Worm (Caenorhabditis elegans) whole organism, L2 larva: ENCODE measurements around the gene ZK899.2.
A peak's percentile ranks its signal among the peaks of the same experiment; 100 is the strongest.
"Not testable (repeated sequence)": the region's sequence is repeated elsewhere in the genome, so short reads cannot be mapped to it uniquely, and the experiment has no call there.

Source experiments
- C34F6.9 ChIP-seq: fragments of 150-350 bp; optimal IDR thresholded peaks from 2 replicates; lab custom pipeline; 2014; ENCODE audit warnings: missing biosample characterization, missing genetic modification characterization
- F13H6.1 ChIP-seq: sonication (generic microtip); optimal IDR thresholded peaks from 2 replicates; lab custom pipeline; 2016; ENCODE audit warnings: missing genetic modification characterization, missing compliant biosample characterization
- Y55F3AM.14 ChIP-seq: fragments of 200-800 bp; sonication (Bioruptor generic); optimal IDR thresholded peaks from 2 replicates; lab custom pipeline; 2018; ENCODE audit warnings: mild to moderate bottlenecking, missing genetic modification characterization, missing compliant biosample characterization
- ZK546.5 ChIP-seq: sonication (generic microtip); optimal IDR thresholded peaks from 2 replicates; lab custom pipeline; 2017; ENCODE audit warnings: missing biosample characterization, missing genetic modification characterization
- alr-1 ChIP-seq: fragments of 150-350 bp; optimal IDR thresholded peaks from 2 replicates; lab custom pipeline; 2014; ENCODE audit warnings: missing biosample characterization, missing genetic modification characterization
- blmp-1 ChIP-seq: sonication (generic microtip); optimal IDR thresholded peaks from 2 replicates; lab custom pipeline; 2017; ENCODE audit warnings: missing genetic modification characterization, mild to moderate bottlenecking, missing compliant biosample characterization, antibody characterized with exemption, moderate library complexity; ENCODE audit not compliant: insufficient read depth
- ceh-16 ChIP-seq: fragments of 150-350 bp; optimal IDR thresholded peaks from 2 replicates; lab custom pipeline; 2014; ENCODE audit warnings: missing biosample characterization, missing genetic modification characterization
- dmd-4 ChIP-seq: sonication (generic microtip); optimal IDR thresholded peaks from 2 replicates; lab custom pipeline; 2017; ENCODE audit warnings: missing biosample characterization, missing genetic modification characterization
- egl-27 ChIP-seq: sonication (generic microtip); optimal IDR thresholded peaks from 3 replicates; lab custom pipeline; 2017; ENCODE audit warnings: missing biosample characterization, missing genetic modification reagents, missing genetic modification characterization
- elt-1 ChIP-seq: fragments of 150-350 bp; optimal IDR thresholded peaks from 2 replicates; lab custom pipeline; 2014; ENCODE audit warnings: missing biosample characterization, missing genetic modification characterization
- elt-3 ChIP-seq: sonication (generic microtip); optimal IDR thresholded peaks from 2 replicates; lab custom pipeline; 2017; ENCODE audit warnings: missing biosample characterization, missing genetic modification characterization
- fos-1 ChIP-seq: fragments of 150-350 bp; optimal IDR thresholded peaks from 2 replicates; lab custom pipeline; 2014; ENCODE audit warnings: missing biosample characterization, missing genetic modification characterization
- gmeb-1 ChIP-seq: fragments of 150-350 bp; optimal IDR thresholded peaks from 2 replicates; lab custom pipeline; 2014; ENCODE audit warnings: missing biosample characterization, missing genetic modification characterization
- lin-11 ChIP-seq: fragments of 150-350 bp; sonication (generic microtip); optimal IDR thresholded peaks from 2 replicates; lab custom pipeline; 2014; ENCODE audit warnings: missing biosample characterization, missing genetic modification characterization, inconsistent platforms, mixed read lengths
- lin-13 ChIP-seq: fragments of 150-350 bp; optimal IDR thresholded peaks from 2 replicates; lab custom pipeline; 2014; ENCODE audit warnings: missing biosample characterization, missing genetic modification reagents, missing genetic modification characterization
- lsy-2 ChIP-seq, 2 experiments: fragments of 150-350 bp in 1 of 2; sonication (generic microtip) in 1 of 2; optimal IDR thresholded peaks; 2 replicates each; lab custom pipeline; 2014 to 2017; ENCODE audit warnings: missing biosample characterization in 2 of 2, missing genetic modification characterization in 2 of 2
- nhr-129 ChIP-seq: fragments of 150-350 bp; optimal IDR thresholded peaks from 2 replicates; lab custom pipeline; 2014; ENCODE audit warnings: missing biosample characterization, missing genetic modification characterization
- nhr-23 ChIP-seq: fragments of 150-350 bp; optimal IDR thresholded peaks from 2 replicates; lab custom pipeline; 2014; ENCODE audit warnings: missing biosample characterization, missing genetic modification reagents, missing genetic modification characterization
- nhr-25 ChIP-seq: fragments of 150-350 bp; sonication (generic microtip); optimal IDR thresholded peaks from 3 replicates; lab custom pipeline; 2014; ENCODE audit warnings: missing biosample characterization, missing genetic modification characterization
- nhr-6 ChIP-seq: fragments of 150-350 bp; optimal IDR thresholded peaks from 2 replicates; lab custom pipeline; 2014; ENCODE audit warnings: missing biosample characterization, missing genetic modification characterization
- nhr-77 ChIP-seq: fragments of 150-350 bp; optimal IDR thresholded peaks from 2 replicates; lab custom pipeline; 2014; ENCODE audit warnings: missing biosample characterization, missing genetic modification characterization
- peb-1 ChIP-seq: fragments of 150-350 bp; optimal IDR thresholded peaks from 2 replicates; lab custom pipeline; 2014; ENCODE audit warnings: missing biosample characterization, missing genetic modification characterization
- skn-1 ChIP-seq: sonication (generic microtip); optimal IDR thresholded peaks from 2 replicates; lab custom pipeline; 2017; ENCODE audit warnings: missing biosample characterization, missing genetic modification characterization
- sma-9 ChIP-seq, 2 experiments: fragments of 150-350 bp in 1 of 2; sonication (generic microtip) in 1 of 2; optimal IDR thresholded peaks; 2 replicates each; lab custom pipeline; 2014 to 2016; ENCODE audit warnings: missing genetic modification characterization in 2 of 2, mild to moderate bottlenecking in 1 of 2, missing biosample characterization in 1 of 2, missing compliant biosample characterization in 1 of 2, missing genetic modification reagents in 1 of 2, moderate library complexity in 1 of 2
- snpc-4 ChIP-seq: fragments of 150-350 bp; optimal IDR thresholded peaks from 2 replicates; lab custom pipeline; 2014; ENCODE audit warnings: missing biosample characterization, missing genetic modification characterization
- unc-55 ChIP-seq: fragments of 150-350 bp; sonication (generic microtip); optimal IDR thresholded peaks from 3 replicates; lab custom pipeline; 2014; ENCODE audit warnings: missing biosample characterization, missing genetic modification reagents, missing genetic modification characterization
- unc-62 ChIP-seq: fragments of 150-350 bp; optimal IDR thresholded peaks from 2 replicates; lab custom pipeline; 2014; ENCODE audit warnings: missing biosample characterization, missing genetic modification reagents, missing genetic modification characterization
- zag-1 ChIP-seq: fragments of 150-350 bp; optimal IDR thresholded peaks from 2 replicates; lab custom pipeline; 2014; ENCODE audit warnings: missing biosample characterization, missing genetic modification characterization
- ztf-1 ChIP-seq: fragments of 200-800 bp; sonication (Bioruptor generic); conservative IDR thresholded peaks from 2 replicates; pipeline ENCODE4 v1.3.6; 2022; ENCODE audit warnings: missing genetic modification characterization, missing compliant biosample characterization
- ztf-4 ChIP-seq: fragments of 150-350 bp; optimal IDR thresholded peaks from 2 replicates; lab custom pipeline; 2014; ENCODE audit warnings: missing biosample characterization, missing genetic modification characterization

Gene ZK899.2

ce11 chrX:9463045-9463444 is 11.3 kb upstream of the ZK899.2 start, which contains the start of gene ZK899.6:
ZK899.6 (plus strand) TSS chrX:9463345.
- not testable (repeated sequence) for TF ChIP-seq sma-9 (GFP tag; optimal IDR thresholded peaks at IDR 0.05; lab: Kevin White, UChicago); sma-9 (tag; optimal IDR thresholded peaks at IDR 0.05; lab: Kevin White, UChicago); lsy-2 (tag; optimal IDR thresholded peaks at IDR 0.05; lab: Kevin White, UChicago); dmd-4 (tag; lab: Kevin White, UChicago)
- TF ChIP-seq, all 48 proteins: peak for 0; not testable (repeated sequence) for 48

- not testable (repeated sequence) for TF ChIP-seq alr-1 (tag; lab: Kevin White, UChicago); lin-13 (GFP tag; lab: Kevin White, UChicago); zag-1
These were observed 9.0 kb upstream of the ZK899.2 start, which contains the start of gene ZK899.5 for ce11 chrX:9460834-9461233. ZK899.5 (minus strand) TSS chrX:9460934.

ce11 chrX:9458142-9458541 is 6.3 kb upstream of the ZK899.2 start, which contains the start of gene tba-8:
tba-8 (minus strand) TSS chrX:9458348.
- TF ChIP-seq ztf-1 (GFP tag; lab: Robert Waterston, UW) (no peak), C34F6.9 (no peak), ZK546.5 (tag; lab: Kevin White, UChicago) (no peak), nhr-23 (tag; lab: Kevin White, UChicago) (no peak), peb-1 (tag; lab: Kevin White, UChicago) (no peak), lin-13 (GFP tag; lab: Kevin White, UChicago) (no peak), nhr-77 (tag; lab: Kevin White, UChicago) (no peak), ztf-4 (no peak), nhr-129 (no peak), unc-62 (GFP tag; lab: Kevin White, UChicago) (no peak), alr-1 (tag; lab: Kevin White, UChicago) (no peak), blmp-1 (no peak), gmeb-1 (no peak), zag-1 (no peak), F13H6.1 (tag; lab: Kevin White, UChicago) (no peak), unc-55 (GFP tag; lab: Kevin White, UChicago) (no peak), egl-27 (tag; lab: Kevin White, UChicago) (no peak), Y55F3AM.14 (GFP tag; lab: Kevin White, UChicago) (no peak), dmd-4 (tag; lab: Kevin White, UChicago) (no peak)
- TF ChIP-seq, all 48 proteins: peak for 0

ce11 chrX:9456579-9456978 is 4.8 kb upstream of the ZK899.2 start:
- TF ChIP-seq elt-1 (peak; percentile 34), ceh-16 (tag; lab: Kevin White, UChicago) (peak; percentile 72), lin-11 (tag; lab: Kevin White, UChicago) (no peak)

- TF ChIP-seq unc-62 (GFP tag; lab: Kevin White, UChicago) (no peak), fos-1 (tag; lab: Kevin White, UChicago) (peak; percentile 57), elt-3 (tag; lab: Kevin White, UChicago) (no peak), C34F6.9 (no peak)
- TF ChIP-seq, all 48 proteins: peak for 1
These were observed 847 bp upstream of the ZK899.2 start, which contains the start of gene ZK899.3 for ce11 chrX:9452483-9453198. ZK899.3 (plus strand) TSS chrX:9453148.

- no peak for TF ChIP-seq ZK546.5 (tag; lab: Kevin White, UChicago)
- TF ChIP-seq C34F6.9, result no peak
- TF ChIP-seq snpc-4, result no peak
- TF ChIP-seq lin-11 (tag; lab: Kevin White, UChicago), result no peak
These were observed 2.5 kb downstream of the ZK899.2 start, which contains the start of gene ZK899.7 for ce11 chrX:9449330-9449729. ZK899.7 (minus strand) TSS chrX:9449430.

- TF ChIP-seq nhr-23 (tag; lab: Kevin White, UChicago) (no peak), nhr-6 (tag; lab: Kevin White, UChicago) (no peak), elt-3 (tag; lab: Kevin White, UChicago) (no peak), lin-11 (tag; lab: Kevin White, UChicago) (no peak), dmd-4 (tag; lab: Kevin White, UChicago) (no peak), skn-1 (tag; lab: Kevin White, UChicago) (no peak), lin-13 (GFP tag; lab: Kevin White, UChicago) (no peak), fos-1 (tag; lab: Kevin White, UChicago) (peak; percentile 96), F13H6.1 (tag; lab: Kevin White, UChicago) (no peak), alr-1 (tag; lab: Kevin White, UChicago) (no peak), zag-1 (no peak), lsy-2 (tag; optimal IDR thresholded peaks at IDR 0.05; lab: Kevin White, UChicago) (no peak), nhr-25 (tag; lab: Kevin White, UChicago) (peak; percentile 6)
These were observed 5.6 kb downstream of the ZK899.2 start, which contains the start of gene ZK899.1 for ce11 chrX:9446177-9446694. ZK899.1 (plus strand) TSS chrX:9446644.
